Fruit fly (Drosophila melanogaster) whole organism, embryonic: ENCODE measurements around the gene CG32544.

Experiments used
- Atf3 ChIP-seq: fragments of 200-800 bp; sonication (Bioruptor generic); optimal IDR thresholded peaks from 3 replicates; lab custom pipeline; 2016; ENCODE audit warnings: missing biosample characterization, missing genetic modification characterization
- Awh ChIP-seq: fragments of 200-800 bp; sonication (Bioruptor generic); IDR thresholded peaks from 2 replicates; pipeline ENCODE4, ENCODE4 v1.3.6; 2022; ENCODE audit warnings: missing biosample characterization, missing genetic modification characterization
- B-H2 ChIP-seq: fragments of 200-800 bp; sonication (Bioruptor generic); optimal IDR thresholded peaks from 2 replicates; lab custom pipeline; 2018; ENCODE audit warnings: missing biosample characterization, mild to moderate bottlenecking, missing genetic modification characterization
- Bgb ChIP-seq: fragments of 200-800 bp; sonication (Bioruptor generic); IDR thresholded peaks from 2 replicates; pipeline ENCODE4 v1.3.6; 2022; ENCODE audit warnings: missing biosample characterization, missing genetic modification characterization; ENCODE audit not compliant: partially characterized antibody
- CG10543 ChIP-seq: fragments of 200-800 bp; sonication (Bioruptor generic); optimal IDR thresholded peaks from 3 replicates; lab custom pipeline; 2017; ENCODE audit warnings: missing biosample characterization, mild to moderate bottlenecking, missing genetic modification characterization, moderate library complexity
- CG11696 ChIP-seq: fragments of 200-800 bp; sonication (Bioruptor generic); IDR thresholded peaks from 2 replicates; pipeline ENCODE4 v1.3.6; 2022; ENCODE audit warnings: missing biosample characterization, missing genetic modification characterization
- CG12299 ChIP-seq: fragments of 200-800 bp; sonication (Bioruptor generic); optimal IDR thresholded peaks from 2 replicates; lab custom pipeline; 2018; ENCODE audit warnings: missing biosample characterization, mild to moderate bottlenecking, missing genetic modification characterization
- CG12942 ChIP-seq: fragments of 200-800 bp; sonication (Bioruptor generic); optimal IDR thresholded peaks from 3 replicates; lab custom pipeline; 2016; ENCODE audit warnings: missing biosample characterization, missing genetic modification characterization
- CG13296 ChIP-seq: fragments of 200-800 bp; sonication (Bioruptor generic); optimal IDR thresholded peaks from 3 replicates; lab custom pipeline; 2018; ENCODE audit warnings: missing biosample characterization, mild to moderate bottlenecking, missing genetic modification characterization
- CG13624 ChIP-seq: fragments of 200-800 bp; sonication (Bioruptor generic); optimal IDR thresholded peaks from 2 replicates; lab custom pipeline; 2016; ENCODE audit warnings: missing biosample characterization, missing genetic modification characterization
- CG14710 ChIP-seq: fragments of 200-800 bp; sonication (Bioruptor generic); optimal IDR thresholded peaks from 3 replicates; lab custom pipeline; 2019; ENCODE audit warnings: missing biosample characterization, mild to moderate bottlenecking, missing genetic modification characterization, moderate library complexity
- CG1529 ChIP-seq: fragments of 200-800 bp; sonication (Bioruptor generic); optimal IDR thresholded peaks from 3 replicates; lab custom pipeline; 2018; ENCODE audit warnings: missing biosample characterization, missing genetic modification characterization
- CG16813 ChIP-seq: fragments of 200-800 bp; sonication (Bioruptor generic); IDR thresholded peaks from 3 replicates; pipeline ENCODE4 v1.3.6; 2022; ENCODE audit warnings: missing biosample characterization, missing genetic modification characterization; ENCODE audit not compliant: partially characterized antibody
- CG16815 ChIP-seq: fragments of 200-800 bp; sonication (Bioruptor generic); optimal IDR thresholded peaks from 3 replicates; lab custom pipeline; 2017; ENCODE audit warnings: missing biosample characterization, mild to moderate bottlenecking, missing genetic modification characterization
- CG17186 ChIP-seq: fragments of 200-800 bp; sonication (Bioruptor generic); optimal IDR thresholded peaks from 3 replicates; lab custom pipeline; 2017; ENCODE audit warnings: missing biosample characterization, missing genetic modification reagents, missing genetic modification characterization
- CG17802 ChIP-seq: fragments of 200-800 bp; sonication (Bioruptor generic); optimal IDR thresholded peaks from 2 replicates; lab custom pipeline; 2018; ENCODE audit warnings: missing biosample characterization, mild to moderate bottlenecking, missing genetic modification characterization, moderate library complexity
- CG18619 ChIP-seq: fragments of 200-800 bp; sonication (Bioruptor generic); optimal IDR thresholded peaks from 3 replicates; lab custom pipeline; 2017; ENCODE audit warnings: missing biosample characterization, mild to moderate bottlenecking, missing genetic modification characterization
- CG30020 ChIP-seq: fragments of 200-800 bp; optimal IDR thresholded peaks from 2 replicates; lab custom pipeline; 2019; ENCODE audit warnings: missing biosample characterization, mild to moderate bottlenecking, missing genetic modification characterization, moderate library complexity
- CG34376 ChIP-seq: fragments of 200-800 bp; sonication (Bioruptor generic); optimal IDR thresholded peaks from 2 replicates; lab custom pipeline; 2018; ENCODE audit warnings: missing biosample characterization, mild to moderate bottlenecking, missing genetic modification characterization
- CG4820 ChIP-seq: fragments of 200-800 bp; sonication (Bioruptor generic); optimal IDR thresholded peaks from 3 replicates; lab custom pipeline; 2016; ENCODE audit warnings: missing biosample characterization, missing genetic modification characterization
- CG6791 ChIP-seq: fragments of 200-800 bp; sonication (Bioruptor generic); IDR thresholded peaks from 3 replicates; pipeline ENCODE4 v1.3.6; 2022; ENCODE audit warnings: missing biosample characterization, missing genetic modification characterization; ENCODE audit not compliant: partially characterized antibody
- CrebB ChIP-seq: fragments of 200-800 bp; sonication (Bioruptor generic); optimal IDR thresholded peaks from 3 replicates; lab custom pipeline; 2018; ENCODE audit warnings: missing biosample characterization, mild to moderate bottlenecking, missing genetic modification characterization
- Dad ChIP-seq: fragments of 200-800 bp; sonication (Bioruptor generic); optimal IDR thresholded peaks from 3 replicates; lab custom pipeline; 2016; ENCODE audit warnings: missing biosample characterization, missing genetic modification characterization
- Dll ChIP-seq: fragments of 200-800 bp; sonication (Bioruptor generic); IDR thresholded peaks from 4 replicates; pipeline ENCODE4 v1.3.6; 2022; ENCODE audit warnings: missing biosample characterization, missing genetic modification characterization; ENCODE audit not compliant: partially characterized antibody
- Doc2 ChIP-seq: fragments of 200-800 bp; sonication (Bioruptor generic); IDR thresholded peaks from 2 replicates; pipeline ENCODE4 v1.3.6; 2022; ENCODE audit warnings: missing biosample characterization, missing genetic modification characterization
- Dp ChIP-seq: fragments of 200-800 bp; sonication (Bioruptor generic); optimal IDR thresholded peaks from 2 replicates; lab custom pipeline; 2018; ENCODE audit warnings: missing biosample characterization, mild to moderate bottlenecking, missing genetic modification characterization, moderate library complexity
- ERR ChIP-seq: fragments of 200-800 bp; sonication (Bioruptor generic); optimal IDR thresholded peaks from 2 replicates; lab custom pipeline; 2016; ENCODE audit warnings: missing biosample characterization, missing genetic modification characterization
- Gug ChIP-seq: fragments of 200-800 bp; sonication (Bioruptor generic); IDR thresholded peaks from 4 replicates; pipeline ENCODE4 v1.3.6; 2022; ENCODE audit warnings: missing biosample characterization, missing genetic modification characterization
- Mes4 ChIP-seq: fragments of 200-800 bp; sonication (Bioruptor generic); optimal IDR thresholded peaks from 2 replicates; lab custom pipeline; 2016; ENCODE audit warnings: missing biosample characterization, missing genetic modification characterization
- TFAM ChIP-seq: fragments of 200-800 bp; sonication (Bioruptor generic); optimal IDR thresholded peaks from 2 replicates; lab custom pipeline; 2017; ENCODE audit warnings: missing biosample characterization, missing genetic modification characterization, inconsistent platforms
- Xrp1 ChIP-seq: fragments of 200-800 bp; sonication (Bioruptor generic); IDR thresholded peaks from 2 replicates; pipeline ENCODE4 v1.3.6; 2022; ENCODE audit warnings: missing biosample characterization, missing genetic modification characterization
- bbx ChIP-seq: fragments of 200-800 bp; sonication (Bioruptor generic); IDR thresholded peaks from 2 replicates; pipeline ENCODE4 v1.3.6; 2022; ENCODE audit warnings: missing biosample characterization, missing genetic modification characterization; ENCODE audit not compliant: partially characterized antibody
- cad ChIP-seq: fragments of >200 bp; optimal IDR thresholded peaks from 2 replicates; lab custom pipeline; 2017; ENCODE audit warnings: missing biosample characterization, missing genetic modification characterization
- caup ChIP-seq: fragments of 200-800 bp; sonication (Bioruptor generic); optimal IDR thresholded peaks from 3 replicates; lab custom pipeline; 2017; ENCODE audit warnings: missing biosample characterization, mild to moderate bottlenecking, missing genetic modification characterization, moderate library complexity; ENCODE audit not compliant: severe bottlenecking
- chm ChIP-seq: fragments of 200-800 bp; sonication (Bioruptor generic); IDR thresholded peaks from 2 replicates; pipeline ENCODE4 v1.3.6; 2022; ENCODE audit warnings: missing biosample characterization, missing genetic modification characterization
- ci ChIP-seq: fragments of 200-800 bp; sonication (Bioruptor generic); IDR thresholded peaks from 3 replicates; pipeline ENCODE4 v1.3.6; 2022; ENCODE audit warnings: missing biosample characterization, missing genetic modification characterization
- dimm ChIP-seq: fragments of 200-800 bp; sonication (Bioruptor generic); IDR thresholded peaks from 2 replicates; pipeline ENCODE4 v1.3.6; 2022; ENCODE audit warnings: missing biosample characterization, missing genetic modification characterization
- disco-r ChIP-seq: fragments of 200-800 bp; sonication (Bioruptor generic); optimal IDR thresholded peaks from 2 replicates; lab custom pipeline; 2016; ENCODE audit warnings: missing biosample characterization, missing genetic modification characterization
- fu2 ChIP-seq: fragments of 200-800 bp; sonication (Bioruptor generic); optimal IDR thresholded peaks from 2 replicates; lab custom pipeline; 2016; ENCODE audit warnings: missing biosample characterization, missing genetic modification characterization
- gsb-n ChIP-seq: fragments of 200-800 bp; sonication (Bioruptor generic); optimal IDR thresholded peaks from 3 replicates; lab custom pipeline; 2018; ENCODE audit warnings: missing biosample characterization, mild to moderate bottlenecking, missing genetic modification characterization
- kay ChIP-seq: fragments of 200-800 bp; sonication (Bioruptor generic); optimal IDR thresholded peaks from 2 replicates; lab custom pipeline; 2016; ENCODE audit warnings: missing biosample characterization, missing genetic modification characterization
- lilli ChIP-seq: fragments of 200-800 bp; sonication (Bioruptor generic); optimal IDR thresholded peaks from 3 replicates; lab custom pipeline; 2016; ENCODE audit warnings: missing biosample characterization, missing genetic modification characterization
- nerfin-1 ChIP-seq: fragments of 200-800 bp; sonication (Bioruptor generic); optimal IDR thresholded peaks from 3 replicates; lab custom pipeline; 2019; ENCODE audit warnings: missing biosample characterization, mild to moderate bottlenecking, missing genetic modification characterization, moderate library complexity
- pum ChIP-seq: fragments of 200-800 bp; sonication (Bioruptor generic); optimal IDR thresholded peaks from 2 replicates; lab custom pipeline; 2016; ENCODE audit warnings: missing biosample characterization, missing genetic modification characterization
- sim ChIP-seq: fragments of 200-800 bp; sonication (Bioruptor generic); IDR thresholded peaks from 2 replicates; pipeline ENCODE4 v1.3.6; 2022; ENCODE audit warnings: missing biosample characterization, missing genetic modification characterization
- tx ChIP-seq: fragments of 200-800 bp; sonication (Bioruptor generic); optimal IDR thresholded peaks from 2 replicates; lab custom pipeline; 2016; ENCODE audit warnings: missing biosample characterization, missing genetic modification characterization
- wek ChIP-seq: fragments of 200-800 bp; sonication (Bioruptor generic); optimal IDR thresholded peaks from 3 replicates; lab custom pipeline; 2018; ENCODE audit warnings: missing biosample characterization, mild to moderate bottlenecking, missing genetic modification characterization, moderate library complexity
- zen ChIP-seq: fragments of 200-800 bp; sonication (Bioruptor generic); optimal IDR thresholded peaks from 3 replicates; lab custom pipeline; 2018; ENCODE audit warnings: missing biosample characterization, mild to moderate bottlenecking, missing genetic modification characterization, moderate library complexity

CG32544 gene

dm6 chrX:18848338-18849021, 11.6 kb upstream of the CG32544 start, which contains the start of gene shop (continued):
- peak; percentile 81 for TF ChIP-seq nerfin-1 (tag; lab: Kevin White, UChicago)
- TF ChIP-seq CG30020 (tag; lab: Kevin White, UChicago): peak; percentile 64
- peak; percentile 73 for TF ChIP-seq CG1529
- peak; percentile 54 for TF ChIP-seq kay (GFP tag; lab: Kevin White, UChicago)
- TF ChIP-seq Xrp1 (GFP tag; lab: Robert Waterston, UW): peak; percentile 73
- peak; percentile 46; the same call in 2 of the 3 replicates for TF ChIP-seq CG16813 (GFP tag; lab: Robert Waterston, UW)
- 0 out of 2 replicates have a peak, but pooled peaks have one; percentile 45 for TF ChIP-seq chm
- peak; percentile 74 for TF ChIP-seq Awh (GFP tag; lab: Robert Waterston, UW)
- TF ChIP-seq CG13296 (GFP tag; lab: Kevin White, UChicago): peak; percentile 83
- TF ChIP-seq cad: no peak
- TF ChIP-seq CG14710: peak; percentile 87
- peak; percentile 61 for TF ChIP-seq CG34376 (GFP tag; lab: Kevin White, UChicago)
- no peak for TF ChIP-seq disco-r (GFP tag; lab: Kevin White, UChicago)
- TF ChIP-seq dimm (GFP tag; lab: Robert Waterston, UW): 0 out of 2 replicates have a peak, but pooled peaks have one; percentile 29
- peak; percentile 68 for TF ChIP-seq caup (GFP tag; lab: Kevin White, UChicago)
- peak; percentile 78 for TF ChIP-seq CG16815 (GFP tag; lab: Kevin White, UChicago)
- peak; percentile 77 for TF ChIP-seq fu2
- peak; percentile 91 for TF ChIP-seq CG18619 (GFP tag; lab: Kevin White, UChicago)
- peak; percentile 78 for TF ChIP-seq CG12299
- TF ChIP-seq sim: 0 out of 2 replicates have a peak, but pooled peaks have one; percentile 25
- TF ChIP-seq tx (GFP tag; lab: Kevin White, UChicago): peak; percentile 66
- peak; percentile 46 for TF ChIP-seq wek (GFP tag; lab: Kevin White, UChicago)
- peak; percentile 59; the same call in 2 of the 4 replicates for TF ChIP-seq Dll (GFP tag; lab: Robert Waterston, UW)
- 0 out of 3 replicates have a peak, but pooled peaks have one; percentile 55 for TF ChIP-seq CG6791 (GFP tag; lab: Robert Waterston, UW)
- peak; percentile 25 for TF ChIP-seq CG17802 (tag; lab: Kevin White, UChicago)
- TF ChIP-seq ERR: peak; percentile 56
- TF ChIP-seq Atf3 (GFP tag; lab: Kevin White, UChicago): peak; percentile 61
- TF ChIP-seq Mes4 (GFP tag; lab: Kevin White, UChicago): peak; percentile 65
- peak; percentile 64 for TF ChIP-seq gsb-n (tag; lab: Kevin White, UChicago)
- peak; percentile 64 for TF ChIP-seq B-H2 (GFP tag; lab: Kevin White, UChicago)
- TF ChIP-seq CG4820: peak; percentile 75
- no peak for TF ChIP-seq Dp
- peak; percentile 64 for TF ChIP-seq CG13624
- peak; percentile 29 for TF ChIP-seq TFAM (GFP tag; lab: Kevin White, UChicago)
- peak; percentile 21 for TF ChIP-seq Dad (GFP tag; lab: Kevin White, UChicago)
- TF ChIP-seq zen (tag; lab: Kevin White, UChicago): peak; percentile 61
- 0 out of 2 replicates have a peak, but pooled peaks have one; percentile 27 for TF ChIP-seq CG11696 (GFP tag; lab: Robert Waterston, UW)
- TF ChIP-seq CG17186 (GFP tag; lab: Kevin White, UChicago): peak; percentile 22
- TF ChIP-seq Bgb (GFP tag; lab: Robert Waterston, UW): peak; percentile 64
- TF ChIP-seq Gug (GFP tag; lab: Robert Waterston, UW): peak; percentile 76
- TF ChIP-seq CG10543 (GFP tag; lab: Kevin White, UChicago): peak; percentile 89
- TF ChIP-seq pum (GFP tag; lab: Kevin White, UChicago): peak; percentile 64
- peak; percentile 75 for TF ChIP-seq CrebB (tag; lab: Kevin White, UChicago)
- TF ChIP-seq bbx: peak; percentile 36; the same call in 1 of the 2 replicates
- TF ChIP-seq CG12942 (GFP tag; lab: Kevin White, UChicago): peak; percentile 81
- TF ChIP-seq Doc2 (GFP tag; lab: Robert Waterston, UW): no peak
- TF ChIP-seq ci (GFP tag; lab: Robert Waterston, UW): peak; percentile 74
- TF ChIP-seq lilli (GFP tag; lab: Kevin White, UChicago): peak; percentile 84
